Fruit fly (Drosophila melanogaster): Measurements from ENCODE around the gene heca.

heca gene

DNA sequence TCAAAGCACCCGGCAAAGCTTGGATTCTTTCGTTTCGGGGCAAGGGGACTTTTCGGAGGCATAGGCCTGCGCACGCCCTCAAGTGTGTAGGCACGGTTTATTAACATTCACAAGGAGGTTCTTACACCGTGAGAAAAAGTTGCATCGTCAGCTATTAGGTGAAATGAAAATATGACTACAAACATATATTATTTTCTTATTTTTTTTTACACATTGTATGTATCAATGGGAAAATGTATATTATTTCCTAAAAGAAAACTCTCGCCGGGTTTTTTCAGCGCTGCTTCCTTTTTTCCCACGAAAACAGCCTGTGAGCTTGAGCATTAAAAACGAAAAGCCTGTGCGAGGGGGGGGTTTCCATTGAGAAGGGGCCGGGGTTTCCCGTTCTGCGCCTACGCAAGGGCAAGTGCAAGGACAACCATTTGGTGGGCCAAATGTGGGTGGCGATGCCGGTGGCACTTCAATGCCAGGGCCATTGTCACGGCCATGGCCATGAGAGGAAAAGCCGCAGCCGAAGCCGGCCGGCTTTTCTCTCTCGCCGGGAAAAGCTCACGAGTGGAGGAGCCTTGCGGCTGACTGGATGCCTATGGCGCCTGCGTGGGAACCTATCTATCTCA lies 47.8 kb downstream of the heca start (continued):
- TF ChIP-seq Adf1 (GFP tag; IDR thresholded peaks at IDR 0.05) (peak; percentile 35; the same call in 1 of the 2 replicates), bigmax (GFP tag; optimal IDR thresholded peaks at IDR 0.05) (no peak), CG13894 (tag; optimal IDR thresholded peaks at IDR 0.05) (peak; percentile 65), CG6854 (GFP tag; optimal IDR thresholded peaks at IDR 0.05) (peak; percentile 24), chif (GFP tag; optimal IDR thresholded peaks at IDR 0.05) (no peak), CG17568 (GFP tag; optimal IDR thresholded peaks at IDR 0.05) (no peak), sc (optimal IDR thresholded peaks at IDR 0.05) (no peak), sc (GFP tag; optimal IDR thresholded peaks at IDR 0.05) (no peak), HLH3B (GFP tag; IDR thresholded peaks at IDR 0.05) (peak; percentile 46; the same call in 1 of the 2 replicates), Spps (tag; optimal IDR thresholded peaks at IDR 0.05) (no peak), CG1832 (GFP tag; optimal IDR thresholded peaks at IDR 0.05) (no peak), CG4328 (GFP tag; optimal IDR thresholded peaks at IDR 0.05) (no peak), unpg (GFP tag; optimal IDR thresholded peaks at IDR 0.05) (no peak), HLHmδ (GFP tag; optimal IDR thresholded peaks at IDR 0.05) (no peak), CG43689 (GFP tag; IDR thresholded peaks at IDR 0.05) (no peak), gcm2 (GFP tag; optimal IDR thresholded peaks at IDR 0.05) (no peak), tap (tag; optimal IDR thresholded peaks at IDR 0.05) (no peak), CG16813 (GFP tag; IDR thresholded peaks at IDR 0.05; ENCODE audit: partially characterized antibody) (no peak), sim (GFP tag; IDR thresholded peaks at IDR 0.05) (no peak), Ets97D (GFP tag; optimal IDR thresholded peaks at IDR 0.05) (no peak), CG3847 (GFP tag; IDR thresholded peaks at IDR 0.05) (0 out of 2 replicates have a peak, but pooled peaks have one; percentile 41), Ada2b (GFP tag; IDR thresholded peaks at IDR 0.05) (peak; percentile 50; the same call in 1 of the 2 replicates), Nf-YA (GFP tag; IDR thresholded peaks at IDR 0.05) (no peak), Neu2 (GFP tag; optimal IDR thresholded peaks at IDR 0.05; ENCODE audit: borderline replicate concordance) (no peak), E2f2 (GFP tag; IDR thresholded peaks at IDR 0.05) (no peak), CG10147 (GFP tag; optimal IDR thresholded peaks at IDR 0.05) (peak; percentile 47), Med (GFP tag) (peak; percentile 80), fu2 (GFP tag; optimal IDR thresholded peaks at IDR 0.05) (no peak), CG4730 (GFP tag; IDR thresholded peaks at IDR 0.05) (no peak), Bteb2 (GFP tag; optimal IDR thresholded peaks at IDR 0.05) (no peak), HHEX (GFP tag; optimal IDR thresholded peaks at IDR 0.05) (peak; percentile 42), CG15514 (GFP tag; optimal IDR thresholded peaks at IDR 0.05) (peak; percentile 42), CG10543 (GFP tag; optimal IDR thresholded peaks at IDR 0.05) (peak; percentile 63), Trl (optimal IDR thresholded peaks at IDR 0.05) (peak in 1 of 2 experiments; percentile 42), Trl (GFP tag; optimal IDR thresholded peaks at IDR 0.05) (no peak), Poxn (GFP tag; IDR thresholded peaks at IDR 0.05) (peak; percentile 27; the same call in 1 of the 2 replicates), crc (GFP tag; optimal IDR thresholded peaks at IDR 0.05) (no peak), insv (GFP tag; optimal IDR thresholded peaks at IDR 0.05) (no peak), klu (GFP tag; IDR thresholded peaks at IDR 0.05) (peak; percentile 59; the same call in 1 of the 2 replicates), CG31441 (GFP tag; IDR thresholded peaks at IDR 0.05) (0 out of 2 replicates have a peak, but pooled peaks have one; percentile 12), pan (optimal IDR thresholded peaks at IDR 0.05) (no peak), pan (GFP tag; optimal IDR thresholded peaks at IDR 0.05 in 1 of 2, IDR thresholded peaks at IDR 0.05 in 1 of 2) (peak in 1 of 2 experiments; percentile 61), odd (GFP tag; optimal IDR thresholded peaks at IDR 0.05) (no peak), wdn (GFP tag; IDR thresholded peaks at IDR 0.05) (0 out of 2 replicates have a peak, but pooled peaks have one; percentile 5), CG12769 (tag; optimal IDR thresholded peaks at IDR 0.05) (peak; percentile 28), Hmr (GFP tag; optimal IDR thresholded peaks at IDR 0.05) (peak; percentile 78), CG14014 (GFP tag; IDR thresholded peaks at IDR 0.05) (peak; percentile 43; the same call in 1 of the 2 replicates), Max (GFP tag; optimal IDR thresholded peaks at IDR 0.05) (no peak), CG12299 (tag; optimal IDR thresholded peaks at IDR 0.05) (no peak), Sox100B (GFP tag; optimal IDR thresholded peaks at IDR 0.05) (no peak)
